Worm (Caenorhabditis elegans) whole organism, L4 larva: ENCODE measurements around the gene F44A6.5.

Source experiments
- ZK546.5 ChIP-seq, 2 experiments: sonication (generic microtip); optimal IDR thresholded peaks; 2 replicates each; lab custom pipeline; 2017; ENCODE audit warnings: missing biosample characterization in 2 of 2, missing genetic modification characterization in 2 of 2
- ces-1 ChIP-seq: fragments of 150-350 bp; sonication (generic microtip); optimal IDR thresholded peaks from 4 replicates; lab custom pipeline; 2014; ENCODE audit warnings: missing biosample characterization, missing genetic modification reagents, missing genetic modification characterization
- mdl-1 ChIP-seq, 2 experiments: fragments of 150-350 bp in 1 of 2; sonication (generic microtip) in 1 of 2; optimal IDR thresholded peaks; 2 replicates each; lab custom pipeline; 2014 to 2017; ENCODE audit warnings: missing biosample characterization in 2 of 2, missing genetic modification characterization in 2 of 2
- nhr-41 ChIP-seq: fragments of 200-800 bp; sonication (Bioruptor generic); IDR thresholded peaks from 2 replicates; pipeline ENCODE4 v1.3.6; 2022; ENCODE audit warnings: missing genetic modification reagents, missing genetic modification characterization, missing compliant biosample characterization
- nhr-76 ChIP-seq: fragments of 150-350 bp; optimal IDR thresholded peaks from 2 replicates; lab custom pipeline; 2014; ENCODE audit warnings: missing biosample characterization, missing genetic modification characterization
- skn-1 ChIP-seq: fragments of 150-350 bp; optimal IDR thresholded peaks from 2 replicates; lab custom pipeline; 2014; ENCODE audit warnings: missing biosample characterization, missing genetic modification characterization
- vab-7 ChIP-seq: fragments of 200-800 bp; sonication (Bioruptor generic); IDR thresholded peaks from 2 replicates; pipeline ENCODE4 v1.3.6; 2022; ENCODE audit warnings: missing genetic modification reagents, missing genetic modification characterization, missing compliant biosample characterization
- ztf-11 ChIP-seq: fragments of 150-350 bp; optimal IDR thresholded peaks from 2 replicates; lab custom pipeline; 2014; ENCODE audit warnings: missing biosample characterization, missing genetic modification characterization

ce11 chrX:10228094-10228746 lies 9.5 kb upstream of the F44A6.5 start, which contains the start of gene C14H10.3:
- no peak for TF ChIP-seq nhr-41
- TF ChIP-seq nhr-76: no peak
- no peak for TF ChIP-seq skn-1 (tag; lab: Kevin White, UChicago)
- TF ChIP-seq mdl-1 (tag; optimal IDR thresholded peaks at IDR 0.05; lab: Kevin White, UChicago): no peak
- no peak for TF ChIP-seq ZK546.5 (tag; optimal IDR thresholded peaks at IDR 0.05; lab: Kevin White, UChicago)
- no peak for TF ChIP-seq ztf-11 (tag; lab: Kevin White, UChicago)
- no peak for TF ChIP-seq vab-7 (GFP tag; lab: Robert Waterston, UW)
- no peak for TF ChIP-seq ces-1 (GFP tag; lab: Kevin White, UChicago)
